Fruit fly (Drosophila melanogaster) whole organism, pupa: ENCODE data around the gene Snx3.

Experiments used
- CG10348 ChIP-seq: fragments of 200-800 bp; sonication (Bioruptor generic); IDR thresholded peaks from 2 replicates; pipeline ENCODE4 v1.3.6; 2022; ENCODE audit warnings: missing biosample characterization, missing genetic modification characterization
- CG12605 ChIP-seq: fragments of 200-800 bp; sonication (Bioruptor generic); IDR thresholded peaks from 2 replicates; pipeline ENCODE4 v1.3.6; 2022; ENCODE audit warnings: missing biosample characterization, missing genetic modification characterization
- CG14655 ChIP-seq: fragments of 200-800 bp; sonication (Bioruptor generic); optimal IDR thresholded peaks from 3 replicates; lab custom pipeline; 2017; ENCODE audit warnings: mild to moderate bottlenecking, missing biosample characterization, missing genetic modification reagents, missing genetic modification characterization
- CG15710 ChIP-seq: fragments of 200-800 bp; sonication (Bioruptor generic); optimal IDR thresholded peaks from 2 replicates; lab custom pipeline; 2018; ENCODE audit warnings: missing biosample characterization, mild to moderate bottlenecking, missing genetic modification characterization, moderate library complexity
- CG32121 ChIP-seq: fragments of 200-800 bp; sonication (Bioruptor generic); IDR thresholded peaks from 2 replicates; pipeline ENCODE4 v1.3.6; 2022; ENCODE audit warnings: missing biosample characterization, missing genetic modification characterization
- CG8159 ChIP-seq: fragments of 200-800 bp; sonication (Bioruptor generic); optimal IDR thresholded peaks from 3 replicates; lab custom pipeline; 2018; ENCODE audit warnings: missing biosample characterization, mild to moderate bottlenecking, missing genetic modification characterization, moderate library complexity
- CG9948 ChIP-seq: fragments of 200-800 bp; sonication (Bioruptor generic); optimal IDR thresholded peaks from 2 replicates; lab custom pipeline; 2018; ENCODE audit warnings: missing biosample characterization, mild to moderate bottlenecking, missing genetic modification characterization, moderate library complexity
- D1 ChIP-seq: fragments of 200-800 bp; sonication (Bioruptor generic); optimal IDR thresholded peaks from 2 replicates; lab custom pipeline; 2018; ENCODE audit warnings: missing biosample characterization, mild to moderate bottlenecking, missing genetic modification characterization, moderate library complexity
- Pif1A ChIP-seq: fragments of 200-800 bp; sonication (Bioruptor generic); optimal IDR thresholded peaks from 3 replicates; lab custom pipeline; 2016; ENCODE audit warnings: missing biosample characterization, missing genetic modification characterization
- Pif1B ChIP-seq: fragments of 200-800 bp; sonication (Bioruptor generic); optimal IDR thresholded peaks from 3 replicates; lab custom pipeline; 2016; ENCODE audit warnings: missing biosample characterization, missing genetic modification characterization
- fd96Ca ChIP-seq: fragments of 200-800 bp; sonication (Bioruptor generic); IDR thresholded peaks from 3 replicates; pipeline ENCODE4 v1.3.6; 2022; ENCODE audit warnings: missing biosample characterization, missing genetic modification characterization
- gl ChIP-seq: fragments of 200-800 bp; sonication (Bioruptor generic); optimal IDR thresholded peaks from 2 replicates; lab custom pipeline; 2018; ENCODE audit warnings: missing biosample characterization, mild to moderate bottlenecking, missing genetic modification characterization
- rn ChIP-seq: fragments of 200-800 bp; sonication (Bioruptor generic); IDR thresholded peaks from 2 replicates; pipeline ENCODE4 v1.3.6; 2022; ENCODE audit warnings: missing biosample characterization, missing genetic modification characterization

dm6 chr3R:12642051-12642532 is 14.3 kb downstream of the Snx3 start, which contains the start of gene CG6753:
- TF ChIP-seq CG9948 (tag; lab: Kevin White, UChicago) = no peak
- TF ChIP-seq CG8159 (tag; lab: Kevin White, UChicago) = no peak
- no peak for TF ChIP-seq CG14655 (GFP tag; lab: Kevin White, UChicago)
- TF ChIP-seq CG15710 (tag; lab: Kevin White, UChicago) = no peak
- no peak for TF ChIP-seq Pif1B (GFP tag; lab: Kevin White, UChicago)
- no peak for TF ChIP-seq CG10348 (GFP tag; lab: Robert Waterston, UW)
- no peak for TF ChIP-seq gl (tag; lab: Kevin White, UChicago)
- no peak for TF ChIP-seq D1 (tag; lab: Kevin White, UChicago)
- TF ChIP-seq Pif1A (GFP tag; lab: Kevin White, UChicago) = no peak
- no peak for TF ChIP-seq fd96Ca
- TF ChIP-seq CG12605 (GFP tag; lab: Robert Waterston, UW) = no peak
- TF ChIP-seq rn = no peak
- no peak for TF ChIP-seq CG32121 (GFP tag; lab: Robert Waterston, UW)
